Fruit fly (Drosophila melanogaster): Measurements from ENCODE around the gene Tmc.

Tmc gene

dm6 chr3L:9571629-9572028 lies 25.9 kb upstream of the Tmc start:
- TF ChIP-seq Sin3A (optimal IDR thresholded peaks at IDR 0.05) (no peak), insv (optimal IDR thresholded peaks at IDR 0.05) (no peak), h (optimal IDR thresholded peaks at IDR 0.05) (no peak), psq (optimal IDR thresholded peaks at IDR 0.05) (no peak), Myc (optimal IDR thresholded peaks at IDR 0.05) (no peak), ttk (optimal IDR thresholded peaks at IDR 0.05) (no peak)

- no peak for TF ChIP-seq ttk (optimal IDR thresholded peaks at IDR 0.05)
- no peak for TF ChIP-seq insv (optimal IDR thresholded peaks at IDR 0.05)
- TF ChIP-seq psq (optimal IDR thresholded peaks at IDR 0.05): no peak
- no peak for TF ChIP-seq h (optimal IDR thresholded peaks at IDR 0.05)
- TF ChIP-seq Myc (optimal IDR thresholded peaks at IDR 0.05): no peak
- no peak for TF ChIP-seq Sin3A (optimal IDR thresholded peaks at IDR 0.05)
Observed at dm6 chr3L:9583388-9583787, 14.2 kb upstream of the Tmc start.

- TF ChIP-seq insv (optimal IDR thresholded peaks at IDR 0.05) (no peak), Sin3A (optimal IDR thresholded peaks at IDR 0.05) (no peak), Myc (optimal IDR thresholded peaks at IDR 0.05) (no peak), psq (optimal IDR thresholded peaks at IDR 0.05) (no peak), h (optimal IDR thresholded peaks at IDR 0.05) (no peak), ttk (optimal IDR thresholded peaks at IDR 0.05) (no peak)
Observed at dm6 chr3L:9598688-9599087, 1.1 kb downstream of the Tmc start, which contains the start of gene CG3222. Gene CG3222 (plus strand): TSS chr3L:9598988.

- TF ChIP-seq Sin3A (optimal IDR thresholded peaks at IDR 0.05): no peak
- no peak for TF ChIP-seq Myc (optimal IDR thresholded peaks at IDR 0.05)
Observed at dm6 chr3L:9601225-9601624, 3.7 kb downstream of the Tmc start, which contains the start of the genes CG3088 and CG3306. Gene CG3088 (minus strand): TSS chr3L:9601325. Gene CG3306 (plus strand): TSS chr3L:9601523.

dm6 chr3L:9613960-9614588 lies 16.5 kb downstream of the Tmc start:
- TF ChIP-seq h (optimal IDR thresholded peaks at IDR 0.05): no peak
- no peak for TF ChIP-seq Myc (optimal IDR thresholded peaks at IDR 0.05)
- no peak for TF ChIP-seq insv (optimal IDR thresholded peaks at IDR 0.05)
- no peak for TF ChIP-seq Sin3A (optimal IDR thresholded peaks at IDR 0.05)
- TF ChIP-seq ttk (optimal IDR thresholded peaks at IDR 0.05): no peak
- no peak for TF ChIP-seq psq (optimal IDR thresholded peaks at IDR 0.05)

dm6 chr3L:9614589-9615442 lies 17.3 kb downstream of the Tmc start, which contains the start of gene LanB2:
Gene LanB2 (plus strand): TSS chr3L:9614914.
- TF ChIP-seq insv (optimal IDR thresholded peaks at IDR 0.05) (no peak), Sin3A (optimal IDR thresholded peaks at IDR 0.05) (no peak), Myc (optimal IDR thresholded peaks at IDR 0.05) (no peak), ttk (optimal IDR thresholded peaks at IDR 0.05) (no peak), h (optimal IDR thresholded peaks at IDR 0.05) (no peak), psq (optimal IDR thresholded peaks at IDR 0.05) (no peak)

- TF ChIP-seq insv (optimal IDR thresholded peaks at IDR 0.05) (no peak), Sin3A (optimal IDR thresholded peaks at IDR 0.05) (no peak), psq (optimal IDR thresholded peaks at IDR 0.05) (no peak), h (optimal IDR thresholded peaks at IDR 0.05) (no peak), Myc (optimal IDR thresholded peaks at IDR 0.05) (no peak), ttk (optimal IDR thresholded peaks at IDR 0.05) (no peak)
Observed at dm6 chr3L:9615443-9616141, 18.0 kb downstream of the Tmc start.

- TF ChIP-seq h (optimal IDR thresholded peaks at IDR 0.05) (no peak), ttk (optimal IDR thresholded peaks at IDR 0.05) (no peak), Sin3A (optimal IDR thresholded peaks at IDR 0.05) (no peak), psq (optimal IDR thresholded peaks at IDR 0.05) (no peak), insv (optimal IDR thresholded peaks at IDR 0.05) (no peak), Myc (optimal IDR thresholded peaks at IDR 0.05) (no peak)
Observed at dm6 chr3L:9624014-9624413, 26.4 kb downstream of the Tmc start, which contains the start of gene CG3335. Gene CG3335 (plus strand): TSS chr3L:9624237.

- TF ChIP-seq Sin3A (optimal IDR thresholded peaks at IDR 0.05) (no peak), h (optimal IDR thresholded peaks at IDR 0.05) (no peak), ttk (optimal IDR thresholded peaks at IDR 0.05) (no peak), psq (optimal IDR thresholded peaks at IDR 0.05) (no peak), insv (optimal IDR thresholded peaks at IDR 0.05) (no peak), Myc (optimal IDR thresholded peaks at IDR 0.05) (no peak)
Observed at dm6 chr3L:9628376-9628775, 30.8 kb downstream of the Tmc start, which contains the start of gene Cyp40. Gene Cyp40 (plus strand): TSS chr3L:9628676.

dm6 chr3L:9629093-9629492 lies 31.5 kb downstream of the Tmc start, which contains the start of gene Or67b:
Gene Or67b (minus strand): TSS chr3L:9629193.
- TF ChIP-seq ttk (optimal IDR thresholded peaks at IDR 0.05) (no peak), Sin3A (optimal IDR thresholded peaks at IDR 0.05) (no peak), insv (optimal IDR thresholded peaks at IDR 0.05) (no peak), Myc (optimal IDR thresholded peaks at IDR 0.05) (no peak), h (optimal IDR thresholded peaks at IDR 0.05) (no peak), psq (optimal IDR thresholded peaks at IDR 0.05) (no peak)

dm6 chr3L:9629910-9630309 lies 32.3 kb downstream of the Tmc start:
- TF ChIP-seq Sin3A (optimal IDR thresholded peaks at IDR 0.05): no peak
- TF ChIP-seq Myc (optimal IDR thresholded peaks at IDR 0.05): no peak
- TF ChIP-seq h (optimal IDR thresholded peaks at IDR 0.05): no peak
- no peak for TF ChIP-seq psq (optimal IDR thresholded peaks at IDR 0.05)
- no peak for TF ChIP-seq insv (optimal IDR thresholded peaks at IDR 0.05)
- no peak for TF ChIP-seq ttk (optimal IDR thresholded peaks at IDR 0.05)

Data from Kc167 (cell line).